Worm (Caenorhabditis elegans) whole organism, early embryonic: ENCODE results near the gene F54E4.2.

Experiments used
- B0310.2 ChIP-seq: sonication (generic microtip); optimal IDR thresholded peaks from 2 replicates; lab custom pipeline; 2016; ENCODE audit warnings: mild to moderate bottlenecking, missing genetic modification characterization, missing compliant biosample characterization
- F13C5.2 ChIP-seq: sonication (generic microtip); optimal IDR thresholded peaks from 2 replicates; lab custom pipeline; 2017; ENCODE audit warnings: mild to moderate bottlenecking, missing genetic modification characterization, inconsistent platforms, missing compliant biosample characterization
- aly-1 ChIP-seq: sonication (generic microtip); optimal IDR thresholded peaks from 2 replicates; lab custom pipeline; 2016; ENCODE audit warnings: missing genetic modification characterization, missing compliant biosample characterization
- ama-1 ChIP-seq: fragments of 150-350 bp; optimal IDR thresholded peaks from 2 replicates; lab custom pipeline; 2014
- ceh-13 ChIP-seq: fragments of 200-800 bp; sonication (Bioruptor generic); optimal IDR thresholded peaks from 2 replicates; lab custom pipeline; 2018; ENCODE audit warnings: mild to moderate bottlenecking, missing genetic modification characterization, missing compliant biosample characterization
- ceh-36 ChIP-seq: sonication (generic microtip); optimal IDR thresholded peaks from 2 replicates; lab custom pipeline; 2016; ENCODE audit warnings: missing genetic modification characterization, inconsistent platforms, missing compliant biosample characterization
- ets-7 ChIP-seq: sonication (generic microtip); optimal IDR thresholded peaks from 2 replicates; lab custom pipeline; 2016; ENCODE audit warnings: missing genotype, missing genetic modification characterization, missing compliant biosample characterization
- flt-1 ChIP-seq: fragments of 200-800 bp; sonication (Bioruptor generic); IDR thresholded peaks from 2 replicates; pipeline ENCODE4 v1.3.6; 2022; ENCODE audit warnings: missing genetic modification characterization, missing compliant biosample characterization
- hmbx-1 ChIP-seq: sonication (generic microtip); optimal IDR thresholded peaks from 2 replicates; lab custom pipeline; 2016; ENCODE audit warnings: mild to moderate bottlenecking, missing genetic modification characterization, missing compliant biosample characterization
- hmg-4 ChIP-seq: fragments of 200-800 bp; sonication (Bioruptor generic); optimal IDR thresholded peaks from 2 replicates; lab custom pipeline; 2018; ENCODE audit warnings: mild to moderate bottlenecking, missing genetic modification characterization, missing compliant biosample characterization
- hnd-1 ChIP-seq: sonication (generic microtip); optimal IDR thresholded peaks from 2 replicates; lab custom pipeline; 2016; ENCODE audit warnings: missing genetic modification characterization, missing compliant biosample characterization
- pes-1 ChIP-seq: fragments of 200-800 bp; sonication (Bioruptor generic); IDR thresholded peaks from 2 replicates; pipeline ENCODE4 v1.3.6; 2022; ENCODE audit warnings: missing genetic modification reagents, missing genetic modification characterization, missing compliant biosample characterization
- scrt-1 ChIP-seq: fragments of 200-800 bp; sonication (Bioruptor generic); IDR thresholded peaks from 2 replicates; pipeline ENCODE4 v1.3.6; 2022; ENCODE audit warnings: missing genetic modification characterization, missing compliant biosample characterization
- sea-1 ChIP-seq: fragments of 200-800 bp; sonication (Bioruptor generic); conservative IDR thresholded peaks from 2 replicates; pipeline ENCODE4 v1.3.6; 2022; ENCODE audit warnings: missing genetic modification characterization, missing compliant biosample characterization
- tbx-11 ChIP-seq: fragments of 200-800 bp; sonication (Bioruptor generic); IDR thresholded peaks from 2 replicates; pipeline ENCODE4 v1.3.6; 2022; ENCODE audit warnings: missing genetic modification characterization, missing compliant biosample characterization
- tbx-37 ChIP-seq: fragments of 200-800 bp; sonication (Bioruptor generic); conservative IDR thresholded peaks from 2 replicates; pipeline ENCODE4 v1.3.6; 2022; ENCODE audit warnings: missing genetic modification reagents, missing genetic modification characterization, missing compliant biosample characterization
- tra-4 ChIP-seq: sonication (generic microtip); optimal IDR thresholded peaks from 2 replicates; lab custom pipeline; 2017; ENCODE audit warnings: missing genetic modification characterization, missing compliant biosample characterization

The F54E4.2 gene

DNA sequence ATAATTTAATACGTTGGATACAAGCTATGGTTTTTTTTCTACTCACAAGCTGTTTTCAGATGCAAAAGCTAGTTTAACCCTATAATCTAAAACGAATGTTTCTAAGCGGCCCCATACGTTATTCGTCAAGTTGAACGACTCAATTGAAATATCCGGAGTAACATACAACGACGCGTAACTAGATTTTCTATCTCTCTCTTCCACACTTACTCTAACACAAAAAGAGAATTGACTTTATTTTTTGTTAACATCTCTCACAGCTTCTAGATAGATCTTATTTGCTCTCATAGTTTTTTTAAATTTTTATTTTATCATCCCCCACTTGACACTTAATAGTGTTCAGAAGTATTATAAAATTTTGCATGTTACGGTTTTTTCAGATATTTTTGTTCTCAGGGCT is 35.5 kb downstream of the F54E4.2 start:
- TF ChIP-seq B0310.2 (tag; lab: Kevin White, UChicago) (no peak), tbx-37 (no peak), tbx-11 (no peak), hmbx-1 (tag; lab: Kevin White, UChicago) (no peak), scrt-1 (GFP tag; lab: Robert Waterston, UW) (no peak), flt-1 (no peak), pes-1 (no peak), ama-1 (lab: Kevin White, UChicago) (no peak), ets-7 (tag; lab: Kevin White, UChicago) (no peak), ceh-36 (tag; lab: Kevin White, UChicago) (no peak), hnd-1 (no peak), sea-1 (no peak)

DNA sequence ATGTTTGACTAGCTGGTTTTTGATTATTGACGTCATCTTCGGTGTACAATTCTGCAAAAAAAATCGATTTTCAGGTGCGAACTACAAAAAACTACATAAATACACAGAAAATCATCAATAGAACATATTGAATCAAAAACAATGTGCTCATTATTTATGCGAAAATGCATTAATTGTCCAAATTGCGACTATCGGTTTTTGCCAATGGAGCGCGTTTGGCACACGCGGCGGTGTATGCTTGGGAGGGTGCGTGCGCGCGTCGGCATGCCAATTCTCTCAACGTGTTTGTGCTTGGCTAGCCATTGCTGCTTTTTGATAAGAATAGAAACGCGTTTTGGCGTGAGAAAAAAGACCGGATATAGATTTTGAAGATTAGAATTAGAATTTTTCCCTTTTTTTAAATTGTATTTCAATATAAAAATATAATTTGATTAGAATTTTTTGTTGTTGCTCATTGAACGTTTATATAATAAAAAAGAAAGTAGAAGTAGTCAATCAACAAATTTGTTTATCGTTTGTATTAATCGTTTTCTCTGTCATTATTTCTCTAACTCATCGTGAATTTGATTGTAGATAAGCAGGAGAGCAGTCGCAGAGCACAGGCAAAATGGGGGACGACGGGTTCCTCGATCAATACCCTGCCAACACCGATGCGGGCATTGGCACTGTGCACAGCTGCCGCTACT is 39.5 kb downstream of the F54E4.2 start, which contains the start of the genes C44H4.4 and tap-1:
TSS of gene C44H4.4 (minus strand) at position 51 of the 686 bp plus-strand sequence.
TSS of gene tap-1 (plus strand) at position 574 of the 686 bp plus-strand sequence.
- TF ChIP-seq F13C5.2 (tag; lab: Kevin White, UChicago) (peak; percentile 42), ceh-36 (tag; lab: Kevin White, UChicago) (no peak)

DNA sequence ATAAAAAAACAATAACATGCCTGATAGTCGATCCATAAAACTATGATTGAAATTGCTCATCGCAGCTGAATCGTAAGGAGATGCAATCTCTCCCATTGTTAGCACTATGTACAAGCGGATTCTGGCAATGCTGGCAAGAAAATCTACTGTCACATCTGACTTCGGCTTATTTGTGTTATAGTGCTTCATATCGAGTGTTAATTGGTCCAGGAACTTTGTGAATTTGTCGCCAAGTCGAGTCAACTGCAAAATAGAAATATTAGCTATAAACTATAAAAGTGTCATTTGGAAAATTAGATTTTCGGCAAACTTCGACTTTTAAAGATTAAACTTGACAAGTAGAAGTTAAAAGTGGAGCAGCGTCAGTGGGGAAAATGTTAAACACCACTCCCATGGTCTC is 44.4 kb downstream of the F54E4.2 start:
- TF ChIP-seq ets-7 (tag; lab: Kevin White, UChicago), result no peak
- no peak for TF ChIP-seq tbx-11
- TF ChIP-seq sea-1, result no peak
- no peak for TF ChIP-seq pes-1
- no peak for TF ChIP-seq hnd-1
- no peak for TF ChIP-seq scrt-1 (GFP tag; lab: Robert Waterston, UW)
- no peak for TF ChIP-seq F13C5.2 (tag; lab: Kevin White, UChicago)
- no peak for TF ChIP-seq ama-1 (lab: Kevin White, UChicago)
- TF ChIP-seq ceh-13 (GFP tag; lab: Kevin White, UChicago), result no peak
- TF ChIP-seq B0310.2 (tag; lab: Kevin White, UChicago), result no peak
- no peak for TF ChIP-seq hmbx-1 (tag; lab: Kevin White, UChicago)
- TF ChIP-seq flt-1, result no peak
- TF ChIP-seq aly-1 (tag; lab: Kevin White, UChicago), result no peak

DNA sequence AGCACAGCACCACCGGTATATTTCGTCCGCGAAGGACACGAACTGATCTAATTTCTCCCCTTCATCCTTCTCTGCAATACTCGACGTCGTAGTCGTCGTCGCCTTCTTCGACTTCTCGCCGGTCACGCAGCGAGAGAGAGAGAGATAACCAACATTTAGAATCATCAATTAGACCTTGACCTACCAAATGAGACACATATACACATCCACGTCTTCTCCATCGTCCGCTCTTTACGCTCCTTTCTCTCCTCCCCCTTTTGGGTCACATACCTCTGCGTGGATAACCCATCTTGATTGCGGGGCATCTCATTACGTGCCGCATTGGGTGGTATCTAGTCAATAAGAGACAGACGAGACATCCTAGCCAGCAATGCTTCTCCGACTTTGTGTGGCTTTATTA is 47.3 kb downstream of the F54E4.2 start, which contains the start of gene sym-1:
TSS of gene sym-1 (plus strand) at position 194 of the 400 bp plus-strand sequence.
- TF ChIP-seq tbx-11 (no peak), aly-1 (tag; lab: Kevin White, UChicago) (peak; percentile 55), flt-1 (0 out of 2 replicates have a peak, but pooled peaks have one; percentile 6)

DNA sequence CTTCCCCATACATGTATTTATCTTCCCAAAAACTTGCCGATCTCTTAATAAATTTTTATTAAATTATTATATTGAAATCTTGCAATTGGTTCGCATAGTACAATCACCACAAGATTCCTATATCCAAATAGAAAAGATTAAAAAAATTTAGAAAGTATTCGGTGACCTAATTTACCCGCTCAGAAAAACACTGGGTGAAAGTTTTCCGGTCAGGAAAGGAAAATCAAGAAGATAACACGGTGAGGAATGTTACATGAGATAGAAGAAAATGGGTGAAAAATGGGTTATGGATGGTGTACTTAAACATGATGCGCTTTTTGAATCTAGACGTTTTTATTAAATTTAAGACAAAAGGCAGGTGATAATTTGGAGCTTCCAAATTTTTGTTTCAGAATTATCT is 47.9 kb downstream of the F54E4.2 start:
- no peak for TF ChIP-seq ceh-13 (GFP tag; lab: Kevin White, UChicago)
- TF ChIP-seq tra-4 (tag; lab: Kevin White, UChicago), result no peak
- no peak for TF ChIP-seq ceh-36 (tag; lab: Kevin White, UChicago)
- TF ChIP-seq scrt-1 (GFP tag; lab: Robert Waterston, UW), result no peak
- TF ChIP-seq tbx-11, result no peak
- no peak for TF ChIP-seq hmg-4 (GFP tag; lab: Kevin White, UChicago)
- TF ChIP-seq aly-1 (tag; lab: Kevin White, UChicago), result no peak
- no peak for TF ChIP-seq flt-1
- no peak for TF ChIP-seq F13C5.2 (tag; lab: Kevin White, UChicago)
- no peak for TF ChIP-seq pes-1
- no peak for TF ChIP-seq B0310.2 (tag; lab: Kevin White, UChicago)
- no peak for TF ChIP-seq hmbx-1 (tag; lab: Kevin White, UChicago)

DNA sequence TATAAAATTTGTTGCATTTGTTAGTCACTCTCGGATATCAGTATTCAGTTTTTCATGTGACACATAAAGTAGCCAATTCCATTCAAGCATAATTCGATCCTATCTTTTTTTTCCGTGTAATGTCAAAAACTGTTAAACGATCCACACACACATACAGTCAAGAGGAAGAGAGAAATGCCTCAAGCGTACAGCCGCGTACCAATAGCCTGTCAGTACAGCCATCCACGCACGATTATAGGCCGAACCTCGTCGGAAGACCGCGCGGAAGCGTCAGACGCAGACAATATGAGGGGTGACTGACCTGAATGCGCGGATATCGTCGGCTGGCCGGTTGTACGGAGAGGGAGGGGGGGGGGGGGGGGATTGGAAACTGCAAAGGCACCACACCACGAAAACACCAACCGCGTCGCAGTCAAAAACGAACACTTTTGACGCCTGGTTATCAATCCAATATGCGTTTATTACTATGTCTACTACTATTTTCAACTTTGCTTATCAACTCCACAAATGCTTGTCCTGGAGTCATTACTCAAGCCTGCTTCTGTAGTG is 51.1 kb downstream of the F54E4.2 start, which contains the start of gene let-4:
TSS of gene let-4 (plus strand) at position 357 of the 549 bp plus-strand sequence.
- no peak for TF ChIP-seq F13C5.2 (tag; lab: Kevin White, UChicago)
- TF ChIP-seq tbx-11, result no peak
- no peak for TF ChIP-seq tbx-37
- peak; percentile 14 for TF ChIP-seq ceh-36 (tag; lab: Kevin White, UChicago)
- no peak for TF ChIP-seq B0310.2 (tag; lab: Kevin White, UChicago)
- no peak for TF ChIP-seq ceh-13 (GFP tag; lab: Kevin White, UChicago)
- TF ChIP-seq sea-1, result no peak
- TF ChIP-seq scrt-1 (GFP tag; lab: Robert Waterston, UW), result no peak
- no peak for TF ChIP-seq pes-1
- TF ChIP-seq hmg-4 (GFP tag; lab: Kevin White, UChicago), result peak; percentile 85

DNA sequence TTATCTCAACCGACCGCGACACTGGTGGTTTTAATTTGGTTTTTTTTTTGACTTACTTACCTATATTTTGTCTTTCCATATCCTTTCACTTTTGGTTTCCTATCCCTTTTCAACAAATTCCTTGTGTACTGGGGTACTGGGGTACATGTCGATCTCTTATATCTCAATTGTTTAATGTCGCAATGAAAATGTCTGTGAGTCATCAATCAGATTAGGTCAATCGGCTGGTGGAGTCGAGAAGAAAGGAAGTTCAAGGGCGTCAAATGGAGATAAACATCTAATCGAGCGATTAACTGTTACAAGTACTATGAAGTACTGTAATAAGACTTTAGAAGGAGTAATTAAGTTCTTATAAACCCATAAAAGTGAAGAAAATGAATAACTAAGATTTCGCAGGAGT is 52.8 kb downstream of the F54E4.2 start:
- TF ChIP-seq sea-1 (no peak), tbx-37 (no peak), flt-1 (no peak), ets-7 (tag; lab: Kevin White, UChicago) (no peak)
